Worm (Caenorhabditis elegans) whole organism, mixed stage, embryonic: Measurements from ENCODE around the gene C53A5.16.

Experiments used
- M03D4.4 ChIP-seq: sonication (generic microtip); optimal IDR thresholded peaks from 2 replicates; lab custom pipeline; 2017; ENCODE audit warnings: mild to moderate bottlenecking, missing genetic modification characterization, missing compliant biosample characterization
- bed-3 ChIP-seq: fragments of 200-800 bp; sonication (Bioruptor generic); optimal IDR thresholded peaks from 3 replicates; lab custom pipeline; 2018; ENCODE audit warnings: mild to moderate bottlenecking, missing genetic modification characterization, moderate library complexity, missing compliant biosample characterization
- blmp-1 ChIP-seq: fragments of 150-350 bp; optimal IDR thresholded peaks from 2 replicates; lab custom pipeline; 2014; ENCODE audit warnings: missing biosample characterization, missing genetic modification characterization
- ceh-43 ChIP-seq: fragments of 200-800 bp; sonication (Bioruptor generic); optimal IDR thresholded peaks from 2 replicates; lab custom pipeline; 2018; ENCODE audit warnings: mild to moderate bottlenecking, missing genetic modification characterization, moderate library complexity, missing compliant biosample characterization
- ceh-83 ChIP-seq: fragments of 200-800 bp; sonication (Bioruptor generic); optimal IDR thresholded peaks from 2 replicates; lab custom pipeline; 2018; ENCODE audit warnings: mild to moderate bottlenecking, missing genetic modification characterization, missing compliant biosample characterization
- ces-1 ChIP-seq: fragments of 150-350 bp; optimal IDR thresholded peaks from 2 replicates; lab custom pipeline; 2014; ENCODE audit warnings: missing biosample characterization, missing genetic modification reagents, missing genetic modification characterization
- cnd-1 ChIP-seq: fragments of 200-800 bp; sonication (Bioruptor generic); optimal IDR thresholded peaks from 2 replicates; lab custom pipeline; 2018; ENCODE audit warnings: mild to moderate bottlenecking, missing genetic modification characterization, missing compliant biosample characterization
- drap-1 ChIP-seq: fragments of 200-800 bp; sonication (Bioruptor generic); optimal IDR thresholded peaks from 3 replicates; lab custom pipeline; 2018; ENCODE audit warnings: mild to moderate bottlenecking, missing genetic modification characterization, missing compliant biosample characterization
- elt-1 ChIP-seq: sonication (generic microtip); optimal IDR thresholded peaks from 2 replicates; lab custom pipeline; 2017; ENCODE audit warnings: missing genetic modification characterization, mild to moderate bottlenecking, missing compliant biosample characterization, antibody characterized with exemption, moderate library complexity, borderline replicate concordance; ENCODE audit not compliant: insufficient read depth
- elt-3 ChIP-seq: fragments of 150-350 bp; optimal IDR thresholded peaks from 2 replicates; lab custom pipeline; 2014; ENCODE audit warnings: missing biosample characterization, missing genetic modification characterization
- flh-1 ChIP-seq: fragments of 200-800 bp; sonication (Bioruptor generic); optimal IDR thresholded peaks from 2 replicates; lab custom pipeline; 2018; ENCODE audit warnings: mild to moderate bottlenecking, missing genetic modification characterization, moderate library complexity, missing compliant biosample characterization
- ham-2 ChIP-seq: fragments of 200-800 bp; sonication (Bioruptor generic); optimal IDR thresholded peaks from 2 replicates; lab custom pipeline; 2018; ENCODE audit warnings: mild to moderate bottlenecking, missing genetic modification characterization, missing compliant biosample characterization
- hlh-1 ChIP-seq: fragments of 150-350 bp; optimal IDR thresholded peaks from 2 replicates; lab custom pipeline; 2014; ENCODE audit warnings: missing biosample characterization, missing genetic modification reagents, missing genetic modification characterization
- lin-13 ChIP-seq: fragments of 150-350 bp; optimal IDR thresholded peaks from 2 replicates; lab custom pipeline; 2014; ENCODE audit warnings: missing biosample characterization, missing genetic modification characterization
- lin-32 ChIP-seq: fragments of 200-800 bp; sonication (Bioruptor generic); optimal IDR thresholded peaks from 2 replicates; lab custom pipeline; 2018; ENCODE audit warnings: mild to moderate bottlenecking, missing genetic modification characterization, missing compliant biosample characterization
- mab-5 ChIP-seq: fragments of 150-350 bp; optimal IDR thresholded peaks from 2 replicates; lab custom pipeline; 2014; ENCODE audit warnings: missing biosample characterization, missing genetic modification characterization
- mep-1 ChIP-seq: fragments of 150-350 bp; optimal IDR thresholded peaks from 2 replicates; lab custom pipeline; 2017; ENCODE audit warnings: missing biosample characterization, missing genetic modification reagents, missing genetic modification characterization, inconsistent platforms
- mls-2 ChIP-seq: sonication (generic microtip); optimal IDR thresholded peaks from 2 replicates; lab custom pipeline; 2016; ENCODE audit warnings: mild to moderate bottlenecking, missing genetic modification characterization, moderate library complexity, missing compliant biosample characterization
- nhr-12 ChIP-seq: fragments of 150-350 bp; optimal IDR thresholded peaks from 2 replicates; lab custom pipeline; 2014; ENCODE audit warnings: missing biosample characterization, missing genetic modification characterization
- nhr-2 ChIP-seq: fragments of 150-350 bp; optimal IDR thresholded peaks from 2 replicates; lab custom pipeline; 2014; ENCODE audit warnings: missing biosample characterization, missing genetic modification characterization
- nhr-237 ChIP-seq: fragments of 150-350 bp; optimal IDR thresholded peaks from 2 replicates; lab custom pipeline; 2014; ENCODE audit warnings: missing biosample characterization, missing genetic modification characterization
- nhr-28 ChIP-seq: fragments of 150-350 bp; optimal IDR thresholded peaks from 2 replicates; lab custom pipeline; 2014; ENCODE audit warnings: missing biosample characterization, missing genetic modification characterization
- nhr-76 ChIP-seq: sonication (generic microtip); optimal IDR thresholded peaks from 2 replicates; lab custom pipeline; 2017; ENCODE audit warnings: missing biosample characterization, missing genetic modification characterization
- pha-4 ChIP-seq: fragments of 150-350 bp; optimal IDR thresholded peaks from 2 replicates; lab custom pipeline; 2018; ENCODE audit warnings: missing biosample characterization, missing genetic modification reagents, missing genetic modification characterization
- sem-2 ChIP-seq: fragments of 200-800 bp; sonication (Bioruptor generic); optimal IDR thresholded peaks from 2 replicates; lab custom pipeline; 2018; ENCODE audit warnings: mild to moderate bottlenecking, missing genetic modification characterization, missing compliant biosample characterization
- snpc-4 ChIP-seq: fragments of 150-350 bp; optimal IDR thresholded peaks from 2 replicates; lab custom pipeline; 2014; ENCODE audit warnings: missing biosample characterization, missing genetic modification characterization
- sptf-1 ChIP-seq: sonication (generic microtip); optimal IDR thresholded peaks from 2 replicates; lab custom pipeline; 2017; ENCODE audit warnings: mild to moderate bottlenecking, missing genetic modification characterization, moderate library complexity, missing compliant biosample characterization
- tbx-8 ChIP-seq: fragments of 200-800 bp; sonication (Bioruptor generic); optimal IDR thresholded peaks from 2 replicates; lab custom pipeline; 2018; ENCODE audit warnings: mild to moderate bottlenecking, missing genetic modification characterization, moderate library complexity, missing compliant biosample characterization
- unc-120 ChIP-seq: sonication (generic microtip); optimal IDR thresholded peaks from 2 replicates; lab custom pipeline; 2017; ENCODE audit warnings: missing genetic modification characterization, missing compliant biosample characterization; ENCODE audit not compliant: poor library complexity, severe bottlenecking
- unc-39 ChIP-seq: fragments of 150-350 bp; optimal IDR thresholded peaks from 2 replicates; lab custom pipeline; 2014; ENCODE audit warnings: missing biosample characterization, missing genetic modification characterization
- unc-62 ChIP-seq: fragments of 150-350 bp; optimal IDR thresholded peaks from 2 replicates; lab custom pipeline; 2014; ENCODE audit warnings: missing biosample characterization, missing genetic modification reagents, missing genetic modification characterization
- zip-8 ChIP-seq: fragments of 150-350 bp; optimal IDR thresholded peaks from 2 replicates; lab custom pipeline; 2014; ENCODE audit warnings: missing biosample characterization, missing genetic modification characterization
- ztf-11 ChIP-seq: fragments of 150-350 bp; optimal IDR thresholded peaks from 2 replicates; lab custom pipeline; 2014; ENCODE audit warnings: missing biosample characterization, missing genetic modification characterization

Gene C53A5.16

ce11 chrV:14521000-14521399 lies 1.4 kb downstream of the C53A5.16 start, which contains the start of gene C53A5.17:
TSS of gene C53A5.17 (minus strand) at chrV:14521100.
- TF ChIP-seq hlh-1: no peak
- TF ChIP-seq elt-3 (tag; lab: Kevin White, UChicago): no peak
- no peak for TF ChIP-seq nhr-76 (tag; lab: Kevin White, UChicago)
- no peak for TF ChIP-seq ham-2
- no peak for TF ChIP-seq cnd-1 (tag; lab: Kevin White, UChicago)
- TF ChIP-seq zip-8 (tag; lab: Kevin White, UChicago): no peak
- TF ChIP-seq M03D4.4 (tag; lab: Kevin White, UChicago): no peak
- TF ChIP-seq sem-2 (GFP tag; lab: Kevin White, UChicago): no peak
- no peak for TF ChIP-seq lin-32 (GFP tag; lab: Kevin White, UChicago)
- no peak for TF ChIP-seq nhr-237 (tag; lab: Kevin White, UChicago)
- TF ChIP-seq unc-62 (GFP tag; lab: Kevin White, UChicago): no peak
- no peak for TF ChIP-seq tbx-8 (GFP tag; lab: Kevin White, UChicago)
- TF ChIP-seq sptf-1 (tag; lab: Kevin White, UChicago): no peak
- no peak for TF ChIP-seq drap-1 (GFP tag; lab: Kevin White, UChicago)
- TF ChIP-seq mab-5 (tag; lab: Kevin White, UChicago): no peak
- no peak for TF ChIP-seq unc-120 (tag; lab: Kevin White, UChicago)
- no peak for TF ChIP-seq flh-1 (GFP tag; lab: Kevin White, UChicago)
- TF ChIP-seq nhr-28 (tag; lab: Kevin White, UChicago): no peak
- no peak for TF ChIP-seq bed-3 (GFP tag; lab: Kevin White, UChicago)

- no peak for TF ChIP-seq cnd-1 (tag; lab: Kevin White, UChicago)
- no peak for TF ChIP-seq lin-32 (GFP tag; lab: Kevin White, UChicago)
- no peak for TF ChIP-seq drap-1 (GFP tag; lab: Kevin White, UChicago)
- no peak for TF ChIP-seq nhr-28 (tag; lab: Kevin White, UChicago)
- TF ChIP-seq nhr-76 (tag; lab: Kevin White, UChicago): no peak
- no peak for TF ChIP-seq ztf-11
- TF ChIP-seq mep-1 (tag; lab: Kevin White, UChicago): no peak
Observed at ce11 chrV:14519268-14519667, 3.1 kb downstream of the C53A5.16 start, which contains the start of gene R02D5.8. TSS of gene R02D5.8 (minus strand) at chrV:14519368.

- TF ChIP-seq sem-2 (GFP tag; lab: Kevin White, UChicago): no peak
- TF ChIP-seq mep-1 (tag; lab: Kevin White, UChicago): no peak
- no peak for TF ChIP-seq blmp-1 (tag; lab: Kevin White, UChicago)
- no peak for TF ChIP-seq nhr-12
- no peak for TF ChIP-seq lin-32 (GFP tag; lab: Kevin White, UChicago)
- no peak for TF ChIP-seq unc-120 (tag; lab: Kevin White, UChicago)
- no peak for TF ChIP-seq elt-1
- TF ChIP-seq pha-4 (tag; lab: Kevin White, UChicago): no peak
- no peak for TF ChIP-seq ces-1
- no peak for TF ChIP-seq tbx-8 (GFP tag; lab: Kevin White, UChicago)
- no peak for TF ChIP-seq sptf-1 (tag; lab: Kevin White, UChicago)
- TF ChIP-seq nhr-2: no peak
- TF ChIP-seq nhr-28 (tag; lab: Kevin White, UChicago): no peak
- no peak for TF ChIP-seq snpc-4 (tag; lab: Kevin White, UChicago)
- TF ChIP-seq mls-2 (tag; lab: Kevin White, UChicago): no peak
- no peak for TF ChIP-seq nhr-237 (tag; lab: Kevin White, UChicago)
- TF ChIP-seq ham-2: no peak
- TF ChIP-seq ceh-83: no peak
- no peak for TF ChIP-seq unc-39
Observed at ce11 chrV:14518010-14518409, 4.4 kb downstream of the C53A5.16 start, which contains the start of gene R02D5.6. TSS of gene R02D5.6 (minus strand) at chrV:14518110.

ce11 chrV:14510746-14511145 lies 11.7 kb downstream of the C53A5.16 start, which contains the start of gene R02D5.9:
TSS of gene R02D5.9 (minus strand) at chrV:14511123.
- TF ChIP-seq zip-8 (tag; lab: Kevin White, UChicago) (no peak), ztf-11 (no peak), unc-120 (tag; lab: Kevin White, UChicago) (no peak), nhr-12 (no peak), unc-39 (no peak)

- no peak for TF ChIP-seq nhr-237 (tag; lab: Kevin White, UChicago)
- TF ChIP-seq ceh-83: no peak
- no peak for TF ChIP-seq pha-4 (tag; lab: Kevin White, UChicago)
- no peak for TF ChIP-seq unc-62 (GFP tag; lab: Kevin White, UChicago)
- TF ChIP-seq unc-120 (tag; lab: Kevin White, UChicago): no peak
- TF ChIP-seq nhr-28 (tag; lab: Kevin White, UChicago): no peak
- TF ChIP-seq ztf-11: no peak
- TF ChIP-seq sptf-1 (tag; lab: Kevin White, UChicago): no peak
- no peak for TF ChIP-seq ces-1
- no peak for TF ChIP-seq flh-1 (GFP tag; lab: Kevin White, UChicago)
- TF ChIP-seq bed-3 (GFP tag; lab: Kevin White, UChicago): no peak
- no peak for TF ChIP-seq drap-1 (GFP tag; lab: Kevin White, UChicago)
- no peak for TF ChIP-seq snpc-4 (tag; lab: Kevin White, UChicago)
- TF ChIP-seq hlh-1: no peak
- no peak for TF ChIP-seq nhr-12
- no peak for TF ChIP-seq nhr-2
- TF ChIP-seq unc-39: no peak
- TF ChIP-seq nhr-76 (tag; lab: Kevin White, UChicago): no peak
- no peak for TF ChIP-seq lin-13
- no peak for TF ChIP-seq ceh-43 (GFP tag; lab: Kevin White, UChicago)
Observed at ce11 chrV:14508556-14508955, 13.9 kb downstream of the C53A5.16 start.
